Fruit fly (Drosophila melanogaster): ENCODE measurements around the gene Vha26.
A peak's percentile ranks its signal among the peaks of the same experiment; 100 is the strongest.

The Vha26 gene

DNA sequence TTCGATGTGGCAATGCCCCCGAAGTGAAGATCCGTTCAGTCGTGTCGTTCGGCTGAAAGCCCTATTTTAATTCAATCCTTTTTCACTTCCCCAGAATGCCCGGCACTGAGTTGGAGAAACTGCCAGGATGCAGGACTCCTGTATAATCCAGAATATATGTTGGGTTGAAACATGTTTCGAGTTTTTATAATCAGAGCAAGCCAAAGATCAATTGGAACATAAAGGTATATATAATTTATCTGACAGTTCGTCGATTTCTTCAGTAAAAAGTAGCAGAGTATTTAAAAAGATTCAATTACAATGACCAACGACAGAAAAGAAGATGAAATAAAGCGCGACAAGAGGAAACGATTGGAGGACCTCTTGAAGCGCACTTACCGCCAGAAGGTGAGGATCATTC lies 36.0 kb downstream of the Vha26 start, which contains the start of gene CG31551:
TSS of gene CG31551 (plus strand) at position 301 of the 400 bp plus-strand sequence.
- no peak for TF ChIP-seq CG34367 (tag; optimal IDR thresholded peaks at IDR 0.05)
- no peak for TF ChIP-seq CG14655 (GFP tag; optimal IDR thresholded peaks at IDR 0.05)
- TF ChIP-seq Pif1B (GFP tag; optimal IDR thresholded peaks at IDR 0.05) = no peak
- TF ChIP-seq CG10348 (GFP tag; IDR thresholded peaks at IDR 0.05) = no peak
- no peak for TF ChIP-seq CG12605 (GFP tag; IDR thresholded peaks at IDR 0.05)
- TF ChIP-seq CG15710 (tag; optimal IDR thresholded peaks at IDR 0.05) = no peak
- no peak for TF ChIP-seq CG8159 (tag; optimal IDR thresholded peaks at IDR 0.05)
- TF ChIP-seq Pif1A (GFP tag; optimal IDR thresholded peaks at IDR 0.05) = no peak
- no peak for TF ChIP-seq fd96Ca (GFP tag; IDR thresholded peaks at IDR 0.05)
- TF ChIP-seq CG17806 (tag; optimal IDR thresholded peaks at IDR 0.05) = no peak
- TF ChIP-seq CG13204 (GFP tag; optimal IDR thresholded peaks at IDR 0.05) = no peak
- no peak for TF ChIP-seq D1 (tag; optimal IDR thresholded peaks at IDR 0.05)
- TF ChIP-seq gl (tag; optimal IDR thresholded peaks at IDR 0.05) = no peak
- no peak for TF ChIP-seq CG9948 (tag; optimal IDR thresholded peaks at IDR 0.05)
- no peak for TF ChIP-seq CG32121 (GFP tag; IDR thresholded peaks at IDR 0.05)
- TF ChIP-seq CG8301 (tag; optimal IDR thresholded peaks at IDR 0.05) = no peak
- no peak for TF ChIP-seq CG4496 (GFP tag; IDR thresholded peaks at IDR 0.05)
- no peak for TF ChIP-seq Ets98B (GFP tag; IDR thresholded peaks at IDR 0.05)

DNA sequence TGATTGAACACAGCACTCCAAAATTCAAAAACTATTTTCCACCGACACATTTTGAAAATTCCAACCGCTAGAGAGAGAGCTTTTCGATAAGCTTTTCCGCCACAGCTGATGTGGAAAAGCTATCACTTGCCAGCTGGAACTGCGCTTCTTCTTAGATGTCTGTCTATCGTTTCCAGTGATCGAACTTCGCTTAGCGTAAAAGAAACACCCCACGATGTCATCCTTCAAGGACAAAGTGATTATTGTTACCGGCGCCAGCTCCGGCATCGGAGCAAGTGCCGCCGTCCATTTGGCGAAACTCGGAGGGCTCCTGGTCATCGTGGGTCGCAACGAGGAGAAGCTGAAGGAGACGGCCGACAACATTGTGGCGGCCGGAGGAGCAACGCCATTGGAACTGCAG lies 40.6 kb downstream of the Vha26 start, which contains the start of gene CG31549:
TSS of gene CG31549 (plus strand) at position 11 of the 400 bp plus-strand sequence.
- no peak for TF ChIP-seq gl (tag; optimal IDR thresholded peaks at IDR 0.05)
- TF ChIP-seq CG9948 (tag; optimal IDR thresholded peaks at IDR 0.05) = no peak
- TF ChIP-seq Pif1A (GFP tag; optimal IDR thresholded peaks at IDR 0.05) = no peak
- no peak for TF ChIP-seq D1 (tag; optimal IDR thresholded peaks at IDR 0.05)
- no peak for TF ChIP-seq CG34367 (tag; optimal IDR thresholded peaks at IDR 0.05)
- TF ChIP-seq CG8301 (tag; optimal IDR thresholded peaks at IDR 0.05) = no peak
- no peak for TF ChIP-seq CG15710 (tag; optimal IDR thresholded peaks at IDR 0.05)
- no peak for TF ChIP-seq Pif1B (GFP tag; optimal IDR thresholded peaks at IDR 0.05)
- TF ChIP-seq CG13204 (GFP tag; optimal IDR thresholded peaks at IDR 0.05) = no peak
- TF ChIP-seq CG10348 (GFP tag; IDR thresholded peaks at IDR 0.05) = no peak
- no peak for TF ChIP-seq Snoo (tag; optimal IDR thresholded peaks at IDR 0.05)
- TF ChIP-seq CG12605 (GFP tag; IDR thresholded peaks at IDR 0.05) = no peak
- TF ChIP-seq CG4496 (GFP tag; IDR thresholded peaks at IDR 0.05) = no peak
- TF ChIP-seq Ets98B (GFP tag; IDR thresholded peaks at IDR 0.05) = no peak
- no peak for TF ChIP-seq EcR (GFP tag; optimal IDR thresholded peaks at IDR 0.05)

DNA sequence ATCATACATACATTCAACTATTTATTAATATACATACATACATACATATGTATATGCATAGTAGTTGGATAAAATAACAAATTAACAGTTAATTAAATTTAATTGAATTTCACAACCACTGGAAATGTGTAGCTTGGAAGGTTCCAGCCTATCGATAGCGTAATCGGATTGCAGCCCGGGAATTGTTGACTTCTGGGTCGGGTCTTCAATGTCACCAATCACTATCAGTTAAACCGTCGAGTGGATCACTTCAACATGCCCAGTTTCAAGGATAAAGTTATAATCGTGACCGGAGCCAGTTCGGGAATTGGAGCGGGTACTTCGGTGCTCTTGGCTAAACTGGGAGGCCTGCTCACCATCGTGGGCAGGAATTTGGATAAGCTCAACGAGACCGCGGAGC lies 41.9 kb downstream of the Vha26 start, which contains the start of gene CG12171:
TSS of gene CG12171 (plus strand) at position 191 of the 400 bp plus-strand sequence.
- TF ChIP-seq CG14655 (GFP tag; optimal IDR thresholded peaks at IDR 0.05) (no peak), CG34367 (tag; optimal IDR thresholded peaks at IDR 0.05) (no peak), EcR (GFP tag; optimal IDR thresholded peaks at IDR 0.05) (peak; percentile 18), CG32121 (GFP tag; IDR thresholded peaks at IDR 0.05) (no peak), Snoo (tag; optimal IDR thresholded peaks at IDR 0.05) (no peak)

dm6 chr3R:5635524-5635923 lies 44.0 kb downstream of the Vha26 start, which contains the start of gene CG31546:
TSS of gene CG31546 (minus strand) at chr3R:5635624.
- TF ChIP-seq CG15710 (tag; optimal IDR thresholded peaks at IDR 0.05) (no peak), Snoo (tag; optimal IDR thresholded peaks at IDR 0.05) (no peak), CG4496 (GFP tag; IDR thresholded peaks at IDR 0.05) (no peak), CG34367 (tag; optimal IDR thresholded peaks at IDR 0.05) (no peak), CG12605 (GFP tag; IDR thresholded peaks at IDR 0.05) (no peak)

dm6 chr3R:5636519-5637430 lies 45.2 kb downstream of the Vha26 start, which contains the start of the genes CG31548 and CG12170:
TSS of gene CG31548 (minus strand) at chr3R:5636852.
TSS of gene CG12170 (plus strand) at chr3R:5637234.
- TF ChIP-seq CG8301 (tag; optimal IDR thresholded peaks at IDR 0.05) (no peak), Snoo (tag; optimal IDR thresholded peaks at IDR 0.05) (peak; percentile 27), CG17806 (tag; optimal IDR thresholded peaks at IDR 0.05) (peak; percentile 48), fd96Ca (GFP tag; IDR thresholded peaks at IDR 0.05) (0 out of 3 replicates have a peak, but pooled peaks have one; percentile 6), CG15710 (tag; optimal IDR thresholded peaks at IDR 0.05) (peak; percentile 34), CG12605 (GFP tag; IDR thresholded peaks at IDR 0.05) (peak; percentile 12; the same call in 1 of the 2 replicates)

- peak; percentile 8 for TF ChIP-seq EcR (GFP tag; optimal IDR thresholded peaks at IDR 0.05)
- TF ChIP-seq CG14655 (GFP tag; optimal IDR thresholded peaks at IDR 0.05) = no peak
- TF ChIP-seq CG34367 (tag; optimal IDR thresholded peaks at IDR 0.05) = no peak
- no peak for TF ChIP-seq CG4496 (GFP tag; IDR thresholded peaks at IDR 0.05)
These were observed 51.9 kb downstream of the Vha26 start for dm6 chr3R:5643421-5643820.

All from whole organism, pupa.